Fruit fly (Drosophila melanogaster) whole organism: Measurements from ENCODE around the gene Jhbp16.
A peak's percentile ranks its signal among the peaks of the same experiment; 100 is the strongest.

Source experiments
- CG8478 ChIP-seq: fragments of >200 bp; optimal IDR thresholded peaks from 2 replicates; lab custom pipeline; 2018; ENCODE audit warnings: inconsistent platforms
- Dll ChIP-seq: fragments of >200 bp; optimal IDR thresholded peaks from 2 replicates; lab custom pipeline; 2017
- pan ChIP-seq: fragments of >200 bp; optimal IDR thresholded peaks from 2 replicates; lab custom pipeline; 2017
- psq ChIP-seq: fragments of >200 bp; optimal IDR thresholded peaks from 2 replicates; lab custom pipeline; 2017
- usp ChIP-seq: fragments of >200 bp; optimal IDR thresholded peaks from 2 replicates; lab custom pipeline; 2017; ENCODE audit warnings: missing biosample characterization, missing genetic modification characterization, mixed read lengths

- no peak for TF ChIP-seq usp (GFP tag; lab: Kevin White, UChicago)
- TF ChIP-seq pan, result no peak
- peak; percentile 65 for TF ChIP-seq Dll (lab: Kevin White, UChicago)
- TF ChIP-seq CG8478 (lab: Kevin White, UChicago), result no peak
- TF ChIP-seq psq (lab: Kevin White, UChicago), result no peak
These were observed 37.9 kb upstream of the Jhbp16 start for dm6 chr3R:21626103-21626897.
